Fruit fly (Drosophila melanogaster): Measurements from ENCODE around the gene CG3777.

dm6 chrX:333942-334341 is 54.4 kb downstream of the CG3777 start:
- TF ChIP-seq OdsH (GFP tag; optimal IDR thresholded peaks at IDR 0.05) (peak; percentile 12), dsx (GFP tag; optimal IDR thresholded peaks at IDR 0.05; ENCODE audit: poor library complexity, severe bottlenecking) (no peak)
